Worm (Caenorhabditis elegans) whole organism, late embryonic: ENCODE measurements around the gene nhr-193.

Experiments used
- C08G9.2 ChIP-seq: sonication (generic microtip); optimal IDR thresholded peaks from 2 replicates; lab custom pipeline; 2016; ENCODE audit warnings: mild to moderate bottlenecking, missing genetic modification characterization, moderate library complexity, missing compliant biosample characterization
- C38D4.7 ChIP-seq: fragments of 200-800 bp; sonication (Bioruptor generic); optimal IDR thresholded peaks from 2 replicates; lab custom pipeline; 2018; ENCODE audit warnings: mild to moderate bottlenecking, missing genetic modification characterization, moderate library complexity, missing compliant biosample characterization
- F13H6.1 ChIP-seq: sonication (generic microtip); optimal IDR thresholded peaks from 2 replicates; lab custom pipeline; 2016; ENCODE audit warnings: missing genetic modification characterization, missing compliant biosample characterization
- Y22D7AL.16 ChIP-seq: sonication (generic microtip); optimal IDR thresholded peaks from 2 replicates; lab custom pipeline; 2016; ENCODE audit warnings: missing genetic modification characterization, missing compliant biosample characterization
- ama-1 ChIP-seq: fragments of 150-350 bp; optimal IDR thresholded peaks from 2 replicates; lab custom pipeline; 2014
- ceh-19 ChIP-seq: fragments of 200-800 bp; sonication (Bioruptor generic); optimal IDR thresholded peaks from 2 replicates; lab custom pipeline; 2018; ENCODE audit warnings: mild to moderate bottlenecking, missing genetic modification characterization, missing compliant biosample characterization
- ceh-22 ChIP-seq: sonication (generic microtip); optimal IDR thresholded peaks from 2 replicates; lab custom pipeline; 2017; ENCODE audit warnings: missing biosample characterization, missing genetic modification characterization
- ceh-30 ChIP-seq: fragments of 150-350 bp; optimal IDR thresholded peaks from 2 replicates; lab custom pipeline; 2014; ENCODE audit warnings: missing biosample characterization, missing genetic modification characterization
- ceh-31 ChIP-seq: sonication (generic microtip); optimal IDR thresholded peaks from 2 replicates; lab custom pipeline; 2016; ENCODE audit warnings: missing genetic modification characterization, missing compliant biosample characterization
- ceh-34 ChIP-seq: sonication (generic microtip); optimal IDR thresholded peaks from 2 replicates; lab custom pipeline; 2016; ENCODE audit warnings: mild to moderate bottlenecking, missing genetic modification characterization, missing compliant biosample characterization
- ceh-9 ChIP-seq: sonication (generic microtip); optimal IDR thresholded peaks from 2 replicates; lab custom pipeline; 2016; ENCODE audit warnings: mild to moderate bottlenecking, missing genetic modification characterization, inconsistent platforms, missing compliant biosample characterization
- elt-2 ChIP-seq: sonication (generic microtip); optimal IDR thresholded peaks from 2 replicates; lab custom pipeline; 2016; ENCODE audit warnings: missing genetic modification reagents, missing genetic modification characterization, missing compliant biosample characterization
- ets-4 ChIP-seq: sonication (generic microtip); optimal IDR thresholded peaks from 2 replicates; lab custom pipeline; 2016; ENCODE audit warnings: missing genetic modification characterization, missing compliant biosample characterization
- eyg-1 ChIP-seq: sonication (generic microtip); optimal IDR thresholded peaks from 2 replicates; lab custom pipeline; 2016; ENCODE audit warnings: missing genotype, missing genetic modification characterization, missing compliant biosample characterization
- fkh-10 ChIP-seq: fragments of 150-350 bp; optimal IDR thresholded peaks from 2 replicates; lab custom pipeline; 2014; ENCODE audit warnings: missing biosample characterization, missing genetic modification reagents, missing genetic modification characterization
- fkh-6 ChIP-seq: sonication (generic microtip); optimal IDR thresholded peaks from 2 replicates; lab custom pipeline; 2016; ENCODE audit warnings: missing genetic modification characterization, missing compliant biosample characterization
- hlh-13 ChIP-seq: fragments of 200-800 bp; sonication (Bioruptor generic); optimal IDR thresholded peaks from 2 replicates; lab custom pipeline; 2018; ENCODE audit warnings: mild to moderate bottlenecking, missing genetic modification characterization, missing compliant biosample characterization
- lim-6 ChIP-seq: sonication (generic microtip); optimal IDR thresholded peaks from 2 replicates; lab custom pipeline; 2016; ENCODE audit warnings: missing genetic modification characterization, missing compliant biosample characterization
- lin-11 ChIP-seq: fragments of 200-800 bp; sonication (Bioruptor generic); optimal IDR thresholded peaks from 2 replicates; lab custom pipeline; 2018; ENCODE audit warnings: mild to moderate bottlenecking, missing genetic modification characterization, missing compliant biosample characterization
- madf-2 ChIP-seq: sonication (generic microtip); optimal IDR thresholded peaks from 2 replicates; lab custom pipeline; 2017; ENCODE audit warnings: missing genetic modification characterization, missing compliant biosample characterization
- nfya-1 ChIP-seq: sonication (generic microtip); optimal IDR thresholded peaks from 2 replicates; lab custom pipeline; 2017; ENCODE audit warnings: missing genetic modification characterization, mild to moderate bottlenecking, missing compliant biosample characterization, antibody characterized with exemption, moderate library complexity
- nhr-11 ChIP-seq: fragments of 150-350 bp; optimal IDR thresholded peaks from 2 replicates; lab custom pipeline; 2014; ENCODE audit warnings: missing biosample characterization, missing genetic modification characterization
- pag-3 ChIP-seq: sonication (generic microtip); optimal IDR thresholded peaks from 2 replicates; lab custom pipeline; 2016; ENCODE audit warnings: missing compliant biosample characterization, missing genetic modification characterization, borderline replicate concordance
- pat-9 ChIP-seq: fragments of 200-800 bp; sonication (Bioruptor generic); optimal IDR thresholded peaks from 2 replicates; lab custom pipeline; 2018; ENCODE audit warnings: mild to moderate bottlenecking, missing genetic modification characterization, moderate library complexity, missing compliant biosample characterization
- pha-4 ChIP-seq: fragments of 150-350 bp; optimal IDR thresholded peaks from 2 replicates; lab custom pipeline; 2018; ENCODE audit warnings: missing biosample characterization, missing genetic modification reagents, missing genetic modification characterization
- pqm-1 ChIP-seq: sonication (generic microtip); optimal IDR thresholded peaks from 2 replicates; lab custom pipeline; 2016; ENCODE audit warnings: missing genetic modification characterization, missing compliant biosample characterization
- sdc-2 ChIP-seq: sonication (generic microtip); optimal IDR thresholded peaks from 2 replicates; lab custom pipeline; 2016; ENCODE audit warnings: missing genotype, missing genetic modification characterization, missing compliant biosample characterization
- sox-2 ChIP-seq: fragments of 200-800 bp; sonication (Bioruptor generic); IDR thresholded peaks from 2 replicates; pipeline ENCODE4 v1.3.6; 2022; ENCODE audit warnings: missing genetic modification reagents, missing genetic modification characterization, missing compliant biosample characterization
- tbx-2 ChIP-seq: sonication (generic microtip); optimal IDR thresholded peaks from 2 replicates; lab custom pipeline; 2016; ENCODE audit warnings: missing genetic modification characterization, missing compliant biosample characterization
- ttx-3 ChIP-seq: sonication (generic microtip); optimal IDR thresholded peaks from 2 replicates; lab custom pipeline; 2016; ENCODE audit warnings: missing genetic modification reagents, missing genetic modification characterization, missing compliant biosample characterization
- unc-86 ChIP-seq: sonication (generic microtip); optimal IDR thresholded peaks from 2 replicates; lab custom pipeline; 2016; ENCODE audit warnings: missing genetic modification characterization, missing compliant biosample characterization
- zip-5 ChIP-seq: sonication (generic microtip); optimal IDR thresholded peaks from 2 replicates; lab custom pipeline; 2016; ENCODE audit warnings: missing genetic modification characterization, missing compliant biosample characterization
- ztf-16 ChIP-seq: sonication (generic microtip); optimal IDR thresholded peaks from 2 replicates; lab custom pipeline; 2017; ENCODE audit warnings: missing genetic modification characterization, missing compliant biosample characterization

The nhr-193 gene

DNA sequence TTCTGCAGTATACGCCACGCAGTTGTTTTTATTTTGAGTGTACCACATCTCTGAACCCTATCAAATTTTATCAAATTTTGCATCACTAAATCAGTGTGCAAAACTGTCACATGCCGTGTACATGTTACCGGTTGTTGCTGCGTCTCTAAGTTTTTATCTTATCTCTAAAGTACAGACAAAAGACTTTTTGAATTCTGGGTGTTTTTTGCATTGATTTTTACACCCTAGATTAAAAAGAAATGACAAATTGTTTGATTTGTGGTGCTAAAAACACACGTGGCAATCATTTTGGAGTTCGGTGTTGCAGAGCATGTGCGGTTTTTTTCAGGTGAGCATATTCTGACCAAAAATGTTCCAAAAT is at the start of gene nhr-193:
nhr-193 (plus strand) TSS at position 51 of the 361 bp plus-strand sequence.
- no peak for TF ChIP-seq ets-4 (tag; lab: Kevin White, UChicago)
- peak; percentile 22 for TF ChIP-seq elt-2 (tag; lab: Kevin White, UChicago)

DNA sequence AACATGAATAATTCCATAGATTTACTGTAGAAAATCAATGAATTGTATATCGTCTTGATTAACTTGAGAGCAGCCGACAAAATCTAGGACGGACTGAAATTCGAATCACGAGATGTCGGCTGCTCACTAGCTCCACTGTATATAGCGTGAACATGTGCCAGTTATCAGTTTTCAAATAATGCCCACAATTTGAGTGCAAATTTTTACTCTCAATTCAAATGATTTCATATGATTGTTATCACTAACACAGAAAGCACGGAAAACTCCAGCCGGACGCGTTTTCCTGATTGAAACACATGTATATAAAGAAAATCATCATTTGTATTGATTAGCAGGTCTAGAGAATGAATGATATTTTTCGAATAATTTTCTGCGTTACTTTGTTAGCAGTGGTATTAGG is 49.7 kb upstream of the nhr-193 start, which contains the start of gene oac-5:
oac-5 (plus strand) TSS at position 301 of the 400 bp plus-strand sequence.
- TF ChIP-seq pat-9 (tag; lab: Kevin White, UChicago) (no peak), lim-6 (tag; lab: Kevin White, UChicago) (no peak), hlh-13 (GFP tag; lab: Kevin White, UChicago) (no peak), fkh-6 (tag; lab: Kevin White, UChicago) (no peak), ceh-9 (no peak), fkh-10 (GFP tag; lab: Kevin White, UChicago) (no peak), ceh-22 (tag; lab: Kevin White, UChicago) (no peak), ama-1 (lab: Kevin White, UChicago) (no peak), ceh-19 (GFP tag; lab: Kevin White, UChicago) (no peak), C08G9.2 (tag; lab: Kevin White, UChicago) (no peak), C38D4.7 (no peak), pqm-1 (tag; lab: Kevin White, UChicago) (no peak), eyg-1 (tag; lab: Kevin White, UChicago) (no peak)

DNA sequence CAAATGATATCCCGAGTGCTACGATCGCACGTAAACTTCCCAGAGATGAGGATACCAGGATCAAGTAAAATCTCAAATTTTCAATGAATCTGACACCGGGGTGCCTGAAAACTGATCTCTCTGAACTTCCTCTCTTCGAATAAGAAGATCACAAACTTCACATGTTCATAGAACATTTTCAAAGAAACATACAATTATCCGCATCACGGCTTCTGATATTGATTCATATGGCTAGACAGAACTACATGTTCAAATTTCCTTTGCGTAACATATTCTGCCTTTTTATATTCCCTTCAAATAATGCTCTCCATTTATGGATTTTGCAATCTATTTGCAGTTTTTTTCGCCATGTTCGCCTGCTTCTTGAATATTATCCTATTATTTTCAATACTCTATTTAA is 45.0 kb upstream of the nhr-193 start, which contains the start of gene srbc-83:
srbc-83 (plus strand) TSS at position 301 of the 400 bp plus-strand sequence.
- TF ChIP-seq ets-4 (tag; lab: Kevin White, UChicago) (no peak), F13H6.1 (tag; lab: Kevin White, UChicago) (no peak), ceh-30 (tag; lab: Kevin White, UChicago) (no peak), nfya-1 (tag; lab: Kevin White, UChicago) (no peak), tbx-2 (no peak)

DNA sequence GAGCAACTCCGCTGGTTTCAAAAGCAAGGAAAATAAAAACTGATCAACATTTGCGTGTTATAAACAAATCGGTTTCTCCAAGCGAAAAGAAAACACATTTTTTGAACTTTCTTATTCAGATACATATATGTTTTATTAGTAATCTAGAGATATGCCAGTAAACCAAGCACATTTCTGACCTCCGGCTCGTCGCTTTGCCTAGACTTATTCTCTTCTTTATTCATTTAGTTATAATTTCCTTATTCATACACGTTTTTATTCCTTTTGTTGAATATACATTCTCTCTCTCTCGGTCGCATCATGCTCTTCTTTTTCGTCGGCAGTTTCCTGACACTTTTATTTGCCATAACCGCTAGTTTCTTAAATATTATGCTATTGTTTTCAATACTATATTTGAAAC is 43.4 kb upstream of the nhr-193 start, which contains the start of gene srbc-84:
srbc-84 (plus strand) TSS at position 301 of the 400 bp plus-strand sequence.
- TF ChIP-seq ttx-3 (tag; lab: Kevin White, UChicago) = no peak
- no peak for TF ChIP-seq sox-2 (GFP tag; lab: Robert Waterston, UW)
- no peak for TF ChIP-seq sdc-2 (tag; lab: Kevin White, UChicago)
- no peak for TF ChIP-seq pha-4 (tag; lab: Kevin White, UChicago)
- TF ChIP-seq pag-3 (tag; lab: Kevin White, UChicago) = no peak
- no peak for TF ChIP-seq madf-2
- no peak for TF ChIP-seq unc-86

DNA sequence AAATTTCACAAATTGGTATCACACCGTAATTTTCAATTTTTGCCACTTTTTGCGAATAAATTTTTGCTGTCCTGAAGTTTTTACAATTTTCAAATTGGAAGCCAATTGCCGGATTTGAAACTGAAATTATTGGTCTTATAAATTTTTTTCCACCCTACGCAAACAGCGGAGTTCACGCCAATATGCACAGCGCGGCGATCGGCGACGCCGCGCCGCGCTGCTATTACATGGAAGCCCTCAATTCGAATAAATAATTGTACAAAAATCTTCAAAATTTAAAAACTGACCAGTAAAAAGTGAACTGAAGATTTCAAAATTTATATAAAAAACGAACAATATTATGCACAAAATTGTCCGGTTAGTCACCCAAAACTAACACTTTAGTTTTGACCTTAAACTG is 42.3 kb upstream of the nhr-193 start:
- TF ChIP-seq ztf-16 = no peak
- TF ChIP-seq fkh-10 (GFP tag; lab: Kevin White, UChicago) = no peak
- no peak for TF ChIP-seq ceh-34 (tag; lab: Kevin White, UChicago)
- no peak for TF ChIP-seq ceh-22 (tag; lab: Kevin White, UChicago)
- no peak for TF ChIP-seq zip-5 (tag; lab: Kevin White, UChicago)
- no peak for TF ChIP-seq ceh-31
- no peak for TF ChIP-seq lin-11 (tag; lab: Kevin White, UChicago)
- no peak for TF ChIP-seq nhr-11 (tag; lab: Kevin White, UChicago)

DNA sequence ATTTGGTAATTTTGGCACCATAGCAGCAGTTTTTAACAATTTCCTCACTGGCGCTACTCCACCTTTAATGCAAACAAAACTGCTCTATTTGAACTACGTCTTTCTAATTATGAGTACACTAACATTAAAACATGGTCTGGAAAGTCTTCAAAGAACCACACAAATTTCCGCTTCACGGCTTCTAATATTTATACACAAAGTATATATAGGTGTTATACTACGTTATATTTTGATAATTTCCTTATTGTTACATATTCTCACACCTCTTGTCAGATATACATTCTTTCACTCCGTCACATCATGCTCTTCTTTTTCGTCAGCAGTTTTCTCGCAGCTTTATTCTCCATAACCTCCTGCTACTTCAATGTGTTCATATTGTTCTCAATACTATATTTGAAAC is 41.8 kb upstream of the nhr-193 start, which contains the start of gene srbc-82:
srbc-82 (plus strand) TSS at position 301 of the 400 bp plus-strand sequence.
- TF ChIP-seq Y22D7AL.16 (tag; lab: Kevin White, UChicago) (no peak), ama-1 (lab: Kevin White, UChicago) (no peak)
